Worm (Caenorhabditis elegans) whole organism, late embryonic: ENCODE results near the gene aos-1.
A peak's percentile ranks its signal among the peaks of the same experiment; 100 is the strongest.

Experiments
- F13H6.1 ChIP-seq: sonication (generic microtip); optimal IDR thresholded peaks from 2 replicates; lab custom pipeline; 2016; ENCODE audit warnings: missing genetic modification characterization, missing compliant biosample characterization
- K02D7.2 ChIP-seq: sonication (generic microtip); optimal IDR thresholded peaks from 2 replicates; lab custom pipeline; 2017; ENCODE audit warnings: mild to moderate bottlenecking, missing genetic modification characterization, missing compliant biosample characterization
- T23F11.4 ChIP-seq: fragments of 200-800 bp; sonication (Bioruptor generic); optimal IDR thresholded peaks from 2 replicates; lab custom pipeline; 2018; ENCODE audit warnings: mild to moderate bottlenecking, missing genetic modification characterization, missing compliant biosample characterization
- Y22D7AL.16 ChIP-seq: sonication (generic microtip); optimal IDR thresholded peaks from 2 replicates; lab custom pipeline; 2016; ENCODE audit warnings: missing genetic modification characterization, missing compliant biosample characterization
- ama-1 ChIP-seq: fragments of 150-350 bp; optimal IDR thresholded peaks from 2 replicates; lab custom pipeline; 2014
- ceh-18 ChIP-seq: sonication (generic microtip); optimal IDR thresholded peaks from 2 replicates; lab custom pipeline; 2016; ENCODE audit warnings: missing genetic modification characterization, missing compliant biosample characterization
- ceh-2 ChIP-seq: sonication (generic microtip); optimal IDR thresholded peaks from 2 replicates; lab custom pipeline; 2016; ENCODE audit warnings: missing genotype, missing genetic modification characterization, missing compliant biosample characterization
- ceh-30 ChIP-seq: fragments of 150-350 bp; optimal IDR thresholded peaks from 2 replicates; lab custom pipeline; 2014; ENCODE audit warnings: missing biosample characterization, missing genetic modification characterization
- ceh-31 ChIP-seq: sonication (generic microtip); optimal IDR thresholded peaks from 2 replicates; lab custom pipeline; 2016; ENCODE audit warnings: missing genetic modification characterization, missing compliant biosample characterization
- ceh-45 ChIP-seq: fragments of 200-800 bp; sonication (Bioruptor generic); IDR thresholded peaks from 2 replicates; pipeline ENCODE4 v1.3.6; 2022; ENCODE audit warnings: missing genetic modification reagents, missing genetic modification characterization, missing compliant biosample characterization
- ceh-6 ChIP-seq: fragments of 200-800 bp; sonication (Bioruptor generic); optimal IDR thresholded peaks from 2 replicates; lab custom pipeline; 2018; ENCODE audit warnings: mild to moderate bottlenecking, missing genetic modification characterization, missing compliant biosample characterization
- dve-1 ChIP-seq: sonication (generic microtip); optimal IDR thresholded peaks from 2 replicates; lab custom pipeline; 2017; ENCODE audit warnings: antibody characterized with exemption, mild to moderate bottlenecking, missing genetic modification characterization, missing compliant biosample characterization
- elt-2 ChIP-seq: sonication (generic microtip); optimal IDR thresholded peaks from 2 replicates; lab custom pipeline; 2016; ENCODE audit warnings: missing genetic modification reagents, missing genetic modification characterization, missing compliant biosample characterization
- elt-4 ChIP-seq: sonication (generic microtip); optimal IDR thresholded peaks from 2 replicates; lab custom pipeline; 2016; ENCODE audit warnings: missing genetic modification characterization, missing compliant biosample characterization
- ets-4 ChIP-seq: sonication (generic microtip); optimal IDR thresholded peaks from 2 replicates; lab custom pipeline; 2016; ENCODE audit warnings: missing genetic modification characterization, missing compliant biosample characterization
- fkh-10 ChIP-seq: fragments of 150-350 bp; optimal IDR thresholded peaks from 2 replicates; lab custom pipeline; 2014; ENCODE audit warnings: missing biosample characterization, missing genetic modification reagents, missing genetic modification characterization
- gmeb-2 ChIP-seq: sonication (generic microtip); optimal IDR thresholded peaks from 2 replicates; lab custom pipeline; 2016; ENCODE audit warnings: missing genetic modification characterization, inconsistent platforms, missing compliant biosample characterization
- hlh-15 ChIP-seq: sonication (generic microtip); optimal IDR thresholded peaks from 2 replicates; lab custom pipeline; 2016; ENCODE audit warnings: missing genetic modification characterization, missing compliant biosample characterization
- hlh-8 ChIP-seq: sonication (generic microtip); optimal IDR thresholded peaks from 2 replicates; lab custom pipeline; 2016; ENCODE audit warnings: missing genotype, missing genetic modification characterization, missing compliant biosample characterization
- madf-2 ChIP-seq: sonication (generic microtip); optimal IDR thresholded peaks from 2 replicates; lab custom pipeline; 2017; ENCODE audit warnings: missing genetic modification characterization, missing compliant biosample characterization
- nfya-1 ChIP-seq: sonication (generic microtip); optimal IDR thresholded peaks from 2 replicates; lab custom pipeline; 2017; ENCODE audit warnings: missing genetic modification characterization, mild to moderate bottlenecking, missing compliant biosample characterization, antibody characterized with exemption, moderate library complexity
- nhr-11 ChIP-seq: fragments of 150-350 bp; optimal IDR thresholded peaks from 2 replicates; lab custom pipeline; 2014; ENCODE audit warnings: missing biosample characterization, missing genetic modification characterization
- odd-2 ChIP-seq: sonication (generic microtip); optimal IDR thresholded peaks from 2 replicates; lab custom pipeline; 2017; ENCODE audit warnings: antibody characterized with exemption, mild to moderate bottlenecking, missing genetic modification characterization, missing compliant biosample characterization
- pat-9 ChIP-seq: fragments of 200-800 bp; sonication (Bioruptor generic); optimal IDR thresholded peaks from 2 replicates; lab custom pipeline; 2018; ENCODE audit warnings: mild to moderate bottlenecking, missing genetic modification characterization, moderate library complexity, missing compliant biosample characterization
- pha-2 ChIP-seq: sonication (generic microtip); optimal IDR thresholded peaks from 2 replicates; lab custom pipeline; 2017; ENCODE audit warnings: mild to moderate bottlenecking, missing genetic modification characterization, missing compliant biosample characterization
- pros-1 ChIP-seq: fragments of 150-350 bp; optimal IDR thresholded peaks from 2 replicates; lab custom pipeline; 2014; ENCODE audit warnings: missing biosample characterization, missing genetic modification reagents, missing genetic modification characterization
- ref-2 ChIP-seq: sonication (generic microtip); optimal IDR thresholded peaks from 2 replicates; lab custom pipeline; 2016; ENCODE audit warnings: missing genetic modification characterization, missing compliant biosample characterization
- rnt-1 ChIP-seq: sonication (generic microtip); optimal IDR thresholded peaks from 2 replicates; lab custom pipeline; 2016; ENCODE audit warnings: missing genetic modification characterization, missing compliant biosample characterization
- sox-2 ChIP-seq: fragments of 200-800 bp; sonication (Bioruptor generic); IDR thresholded peaks from 2 replicates; pipeline ENCODE4 v1.3.6; 2022; ENCODE audit warnings: missing genetic modification reagents, missing genetic modification characterization, missing compliant biosample characterization
- sox-4 ChIP-seq: sonication (generic microtip); optimal IDR thresholded peaks from 2 replicates; lab custom pipeline; 2017; ENCODE audit warnings: mild to moderate bottlenecking, missing genetic modification characterization, inconsistent platforms, missing compliant biosample characterization
- syd-9 ChIP-seq: sonication (generic microtip); optimal IDR thresholded peaks from 2 replicates; lab custom pipeline; 2016; ENCODE audit warnings: mild to moderate bottlenecking, missing genetic modification characterization, moderate library complexity, missing compliant biosample characterization
- tbx-2 ChIP-seq: sonication (generic microtip); optimal IDR thresholded peaks from 2 replicates; lab custom pipeline; 2016; ENCODE audit warnings: missing genetic modification characterization, missing compliant biosample characterization
- ttx-3 ChIP-seq: sonication (generic microtip); optimal IDR thresholded peaks from 2 replicates; lab custom pipeline; 2016; ENCODE audit warnings: missing genetic modification reagents, missing genetic modification characterization, missing compliant biosample characterization
- unc-3 ChIP-seq, 2 experiments: fragments of 200-800 bp in 1 of 2; sonication (Bioruptor generic) in 1 of 2; sonication (generic microtip) in 1 of 2; conservative IDR thresholded peaks in 1 of 2; optimal IDR thresholded peaks in 1 of 2; 2 replicates each; pipeline versions ENCODE4 v1.3.6 to Lab custom; 2016 to 2022; ENCODE audit warnings: missing compliant biosample characterization in 2 of 2, missing genetic modification characterization in 2 of 2, missing genetic modification reagents in 1 of 2
- unc-86 ChIP-seq: sonication (generic microtip); optimal IDR thresholded peaks from 2 replicates; lab custom pipeline; 2016; ENCODE audit warnings: missing genetic modification characterization, missing compliant biosample characterization

aos-1 gene

ce11 chrV:10174632-10175075 is 44.6 kb upstream of the aos-1 start (continued):
- TF ChIP-seq syd-9 (tag; lab: Kevin White, UChicago) = no peak
- no peak for TF ChIP-seq pat-9 (tag; lab: Kevin White, UChicago)
- no peak for TF ChIP-seq pha-2 (tag; lab: Kevin White, UChicago)
- no peak for TF ChIP-seq ref-2 (tag; lab: Kevin White, UChicago)
- TF ChIP-seq nhr-11 (tag; lab: Kevin White, UChicago) = no peak
- TF ChIP-seq unc-86 (tag; lab: Kevin White, UChicago) = no peak
- peak; percentile 96 for TF ChIP-seq nfya-1 (tag; lab: Kevin White, UChicago)
- no peak for TF ChIP-seq Y22D7AL.16 (tag; lab: Kevin White, UChicago)
- no peak for TF ChIP-seq ceh-30 (tag; lab: Kevin White, UChicago)
- no peak for TF ChIP-seq ttx-3
- peak; percentile 37 for TF ChIP-seq tbx-2

ce11 chrV:10173653-10174052 is 43.6 kb upstream of the aos-1 start, which contains the start of gene egl-3:
egl-3 (minus strand) TSS chrV:10173753.
- no peak for TF ChIP-seq odd-2 (tag; lab: Kevin White, UChicago)
- no peak for TF ChIP-seq dve-1
- TF ChIP-seq ceh-30 (tag; lab: Kevin White, UChicago) = no peak
- no peak for TF ChIP-seq pha-2 (tag; lab: Kevin White, UChicago)
- no peak for TF ChIP-seq hlh-8
- TF ChIP-seq rnt-1 (tag; lab: Kevin White, UChicago) = no peak
- no peak for TF ChIP-seq F13H6.1
- TF ChIP-seq ceh-31 = no peak
- no peak for TF ChIP-seq hlh-15 (tag; lab: Kevin White, UChicago)

ce11 chrV:10168870-10169269 is 38.8 kb upstream of the aos-1 start:
- TF ChIP-seq ceh-6 (GFP tag; lab: Kevin White, UChicago) = no peak
- no peak for TF ChIP-seq dve-1
- no peak for TF ChIP-seq ceh-2 (tag; lab: Kevin White, UChicago)
- TF ChIP-seq Y22D7AL.16 (tag; lab: Kevin White, UChicago) = no peak
- no peak for TF ChIP-seq sox-4 (tag; lab: Kevin White, UChicago)
- no peak for TF ChIP-seq sox-2
- no peak for TF ChIP-seq ama-1
- TF ChIP-seq T23F11.4 = no peak

- TF ChIP-seq ceh-18 (tag; lab: Kevin White, UChicago) (no peak), madf-2 (no peak), unc-3 (GFP tag; conservative IDR thresholded peaks at IDR 0.05; lab: Robert Waterston, UW) (no peak), unc-3 (tag; optimal IDR thresholded peaks at IDR 0.05; lab: Kevin White, UChicago) (no peak), pros-1 (tag; lab: Kevin White, UChicago) (no peak), ceh-45 (GFP tag; lab: Robert Waterston, UW) (no peak), fkh-10 (GFP tag; lab: Kevin White, UChicago) (no peak), elt-4 (tag; lab: Kevin White, UChicago) (no peak), nfya-1 (tag; lab: Kevin White, UChicago) (no peak), tbx-2 (no peak), ceh-30 (tag; lab: Kevin White, UChicago) (no peak)
Measured at ce11 chrV:10166368-10166767, 36.3 kb upstream of the aos-1 start, which contains the start of gene C51E3.6. C51E3.6 (minus strand) TSS chrV:10166468.

ce11 chrV:10160954-10161353 is 30.9 kb upstream of the aos-1 start, which contains the start of gene C51E3.10:
C51E3.10 (minus strand) TSS chrV:10161134.
- TF ChIP-seq gmeb-2 (no peak), elt-2 (peak; percentile 29)
- TF ChIP-seq, all 69 proteins: peak for 1

ce11 chrV:10159972-10160371 is 29.9 kb upstream of the aos-1 start:
- TF ChIP-seq F13H6.1 (no peak), ets-4 (tag; lab: Kevin White, UChicago) (no peak), K02D7.2 (no peak)
